Worm (Caenorhabditis elegans): ENCODE measurements around the gene ugt-20.

DNA sequence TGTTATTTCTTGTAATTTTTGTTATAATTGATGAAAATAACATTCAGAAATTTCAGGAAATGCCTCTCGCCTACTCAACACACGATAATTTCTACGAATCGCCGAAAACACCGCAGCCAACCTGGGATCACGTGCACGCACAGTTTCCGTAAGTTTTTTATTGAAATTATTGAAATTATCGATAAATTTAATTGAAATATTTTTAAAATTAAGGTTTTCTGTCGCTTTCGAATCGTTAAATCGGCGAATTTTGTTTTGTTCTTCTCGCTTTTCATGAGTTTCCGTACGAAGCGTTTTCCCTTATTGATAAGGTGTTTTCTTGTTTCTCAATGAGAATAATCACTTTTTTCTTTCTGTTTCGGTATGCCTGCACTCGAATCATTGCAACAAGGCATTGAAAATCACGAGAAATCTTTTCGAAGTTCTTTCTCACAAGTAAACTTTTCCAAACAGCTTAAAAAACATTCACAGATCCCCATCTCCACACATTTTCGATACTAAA is 12.0 kb upstream of the ugt-20 start, which contains the start of gene lag-1:
- TF ChIP-seq B0310.2 (tag; optimal IDR thresholded peaks at IDR 0.05) (no peak), ama-1 (optimal IDR thresholded peaks at IDR 0.05) (no peak), pes-1 (GFP tag; IDR thresholded peaks at IDR 0.05) (no peak), sea-1 (GFP tag; conservative IDR thresholded peaks at IDR 0.05) (no peak), tra-4 (tag; optimal IDR thresholded peaks at IDR 0.05) (no peak), flt-1 (GFP tag; IDR thresholded peaks at IDR 0.05) (no peak), tbx-11 (GFP tag; IDR thresholded peaks at IDR 0.05) (no peak), scrt-1 (GFP tag; IDR thresholded peaks at IDR 0.05) (no peak), hnd-1 (tag; optimal IDR thresholded peaks at IDR 0.05) (no peak), F13C5.2 (tag; optimal IDR thresholded peaks at IDR 0.05) (no peak), aly-1 (tag; optimal IDR thresholded peaks at IDR 0.05) (no peak), ceh-13 (GFP tag; optimal IDR thresholded peaks at IDR 0.05) (no peak)
